Fruit fly (Drosophila melanogaster): Measurements from ENCODE around the gene Spn28F.

- no peak for TF ChIP-seq CG32264 (GFP tag; optimal IDR thresholded peaks at IDR 0.05)
- no peak for TF ChIP-seq Vsx2 (GFP tag; optimal IDR thresholded peaks at IDR 0.05; ENCODE audit: partially characterized antibody)
- TF ChIP-seq woc (GFP tag; optimal IDR thresholded peaks at IDR 0.05) = no peak
- no peak for TF ChIP-seq Dfd (GFP tag; optimal IDR thresholded peaks at IDR 0.05)
- TF ChIP-seq foxo (GFP tag; optimal IDR thresholded peaks at IDR 0.05) = no peak
- no peak for TF ChIP-seq Hr83 (GFP tag; optimal IDR thresholded peaks at IDR 0.05; ENCODE audit: poor library complexity, severe bottlenecking)
- no peak for TF ChIP-seq GATAd (GFP tag; optimal IDR thresholded peaks at IDR 0.05)
- no peak for TF ChIP-seq dl (GFP tag; optimal IDR thresholded peaks at IDR 0.05; ENCODE audit: insufficient read depth in 1 of 2, partially characterized antibody in 2 of 2)
These were observed 2.3 kb upstream of the Spn28F start, which contains the start of gene CG43057 for dm6 chr2L:8243903-8244302.
